Worm (Caenorhabditis elegans) whole organism, L4 larva: ENCODE results near the gene npl-10.

Experiments used
- Y5F2A.4 ChIP-seq: fragments of 200-800 bp; sonication (Bioruptor generic); optimal IDR thresholded peaks from 2 replicates; lab custom pipeline; 2018; ENCODE audit warnings: mild to moderate bottlenecking, missing genetic modification characterization, missing compliant biosample characterization
- cey-2 ChIP-seq: sonication (generic microtip); optimal IDR thresholded peaks from 3 replicates; lab custom pipeline; 2017; ENCODE audit warnings: missing genetic modification characterization, mild to moderate bottlenecking, missing compliant biosample characterization, antibody characterized with exemption, borderline replicate concordance; ENCODE audit not compliant: insufficient read depth
- lin-39 ChIP-seq: fragments of 150-350 bp; optimal IDR thresholded peaks from 2 replicates; lab custom pipeline; 2014; ENCODE audit warnings: missing biosample characterization, missing genetic modification reagents, missing genetic modification characterization
- lsy-2 ChIP-seq, 2 experiments: fragments of 150-350 bp in 1 of 2; sonication (generic microtip) in 1 of 2; optimal IDR thresholded peaks; 2 replicates each; lab custom pipeline; 2014 to 2017; ENCODE audit warnings: missing biosample characterization in 2 of 2, missing genetic modification characterization in 2 of 2
- nhr-11 ChIP-seq: fragments of 150-350 bp; optimal IDR thresholded peaks from 2 replicates; lab custom pipeline; 2014; ENCODE audit warnings: missing biosample characterization, missing genetic modification characterization
- nhr-237 ChIP-seq: sonication (generic microtip); optimal IDR thresholded peaks from 2 replicates; lab custom pipeline; 2017; ENCODE audit warnings: missing biosample characterization, missing genetic modification characterization
- unc-39 ChIP-seq: sonication (generic microtip); optimal IDR thresholded peaks from 2 replicates; lab custom pipeline; 2017; ENCODE audit warnings: missing biosample characterization, missing genetic modification characterization
- zag-1 ChIP-seq: fragments of 150-350 bp; optimal IDR thresholded peaks from 2 replicates; lab custom pipeline; 2014; ENCODE audit warnings: missing biosample characterization, missing genetic modification characterization

- TF ChIP-seq nhr-237 (no peak), lsy-2 (tag; optimal IDR thresholded peaks at IDR 0.05; lab: Kevin White, UChicago) (no peak), cey-2 (tag; lab: Kevin White, UChicago) (no peak), Y5F2A.4 (no peak), lin-39 (tag; lab: Kevin White, UChicago) (no peak), nhr-11 (tag; lab: Kevin White, UChicago) (no peak), zag-1 (tag; lab: Kevin White, UChicago) (no peak), unc-39 (tag; lab: Kevin White, UChicago) (no peak)
These were observed 29.2 kb downstream of the npl-10 start for ce11 chrIII:3906481-3906880.
